Worm (Caenorhabditis elegans) whole organism, young adult: Measurements from ENCODE around the gene xpc-1.

Experiments used
- B0019.2 ChIP-seq: fragments of 200-800 bp; sonication (Bioruptor generic); conservative IDR thresholded peaks from 2 replicates; pipeline ENCODE4 v1.3.6; 2022; ENCODE audit warnings: missing genetic modification reagents, missing genetic modification characterization, missing compliant biosample characterization
- B0035.1 ChIP-seq: sonication (generic microtip); optimal IDR thresholded peaks from 2 replicates; lab custom pipeline; 2016; ENCODE audit warnings: missing genetic modification characterization, mild to moderate bottlenecking, missing compliant biosample characterization, missing genotype, missing genetic modification reagents
- F10E7.11 ChIP-seq: sonication (generic microtip); optimal IDR thresholded peaks from 2 replicates; lab custom pipeline; 2017; ENCODE audit warnings: mild to moderate bottlenecking, missing genetic modification characterization, moderate library complexity, missing compliant biosample characterization
- F22D6.2 ChIP-seq: sonication (generic microtip); optimal IDR thresholded peaks from 2 replicates; lab custom pipeline; 2016; ENCODE audit warnings: mild to moderate bottlenecking, missing genetic modification characterization, missing compliant biosample characterization
- F23B12.7 ChIP-seq: sonication (generic microtip); optimal IDR thresholded peaks from 2 replicates; lab custom pipeline; 2017; ENCODE audit warnings: missing genetic modification characterization, mild to moderate bottlenecking, missing compliant biosample characterization, antibody characterized with exemption, moderate library complexity; ENCODE audit not compliant: insufficient read depth
- F37B4.10 ChIP-seq: fragments of 200-800 bp; sonication (Bioruptor generic); IDR thresholded peaks from 2 replicates; pipeline ENCODE4 v1.3.6; 2022; ENCODE audit warnings: missing genetic modification characterization, missing compliant biosample characterization
- F57A8.1 ChIP-seq: fragments of 200-800 bp; sonication (Bioruptor generic); optimal IDR thresholded peaks from 2 replicates; lab custom pipeline; 2018; ENCODE audit warnings: mild to moderate bottlenecking, missing genetic modification characterization, moderate library complexity, missing compliant biosample characterization
- K12H6.12 ChIP-seq: fragments of 200-800 bp; sonication (Bioruptor generic); optimal IDR thresholded peaks from 2 replicates; lab custom pipeline; 2018; ENCODE audit warnings: mild to moderate bottlenecking, missing genetic modification characterization, missing compliant biosample characterization
- Y53F4B.3 ChIP-seq: fragments of 200-800 bp; sonication (Bioruptor generic); IDR thresholded peaks from 2 replicates; pipeline ENCODE4 v1.3.6; 2022; ENCODE audit warnings: missing genetic modification reagents, missing genetic modification characterization, missing compliant biosample characterization
- attf-3 ChIP-seq: fragments of 200-800 bp; sonication (Bioruptor generic); conservative IDR thresholded peaks from 2 replicates; pipeline ENCODE4 v1.3.6; 2022; ENCODE audit warnings: missing genetic modification reagents, missing genetic modification characterization, missing compliant biosample characterization
- attf-5 ChIP-seq: fragments of 200-800 bp; sonication (Bioruptor generic); optimal IDR thresholded peaks from 2 replicates; lab custom pipeline; 2018; ENCODE audit warnings: mild to moderate bottlenecking, missing genetic modification characterization, missing compliant biosample characterization
- bed-2 ChIP-seq: fragments of 200-800 bp; sonication (Bioruptor generic); IDR thresholded peaks from 2 replicates; pipeline ENCODE4 v1.3.6; 2022; ENCODE audit warnings: missing genetic modification reagents, missing genetic modification characterization, missing compliant biosample characterization
- cebp-2 ChIP-seq: fragments of 200-800 bp; sonication (Bioruptor generic); IDR thresholded peaks from 2 replicates; pipeline ENCODE4 v1.3.6; 2022; ENCODE audit warnings: missing genetic modification characterization, missing compliant biosample characterization
- ceh-100 ChIP-seq: fragments of 200-800 bp; sonication (Bioruptor generic); IDR thresholded peaks from 2 replicates; pipeline ENCODE4 v1.3.6; 2022; ENCODE audit warnings: missing genetic modification reagents, missing genetic modification characterization, missing compliant biosample characterization
- ceh-40 ChIP-seq: fragments of 200-800 bp; sonication (Bioruptor generic); IDR thresholded peaks from 2 replicates; pipeline ENCODE4 v1.3.6; 2022; ENCODE audit warnings: missing genetic modification characterization, missing compliant biosample characterization
- dpff-1 ChIP-seq: sonication (generic microtip); optimal IDR thresholded peaks from 2 replicates; lab custom pipeline; 2017; ENCODE audit warnings: mild to moderate bottlenecking, missing genetic modification characterization, missing compliant biosample characterization
- efl-1 ChIP-seq: fragments of 150-350 bp; optimal IDR thresholded peaks from 2 replicates; lab custom pipeline; 2014; ENCODE audit warnings: missing biosample characterization, missing genetic modification reagents, missing genetic modification characterization
- egl-18 ChIP-seq: fragments of 200-800 bp; sonication (Bioruptor generic); IDR thresholded peaks from 2 replicates; pipeline ENCODE4 v1.3.6; 2022; ENCODE audit warnings: missing genetic modification reagents, missing genetic modification characterization, missing compliant biosample characterization
- egl-44 ChIP-seq: fragments of 200-800 bp; sonication (Bioruptor generic); IDR thresholded peaks from 2 replicates; pipeline ENCODE4 v1.3.6; 2022; ENCODE audit warnings: missing genetic modification reagents, missing genetic modification characterization, missing compliant biosample characterization
- egrh-3 ChIP-seq: fragments of 200-800 bp; sonication (Bioruptor generic); IDR thresholded peaks from 2 replicates; pipeline ENCODE4 v1.3.6; 2022; ENCODE audit warnings: missing genetic modification reagents, missing genetic modification characterization, missing compliant biosample characterization
- ekl-4 ChIP-seq: fragments of 200-800 bp; sonication (Bioruptor generic); IDR thresholded peaks from 2 replicates; pipeline ENCODE4 v1.3.6; 2022; ENCODE audit warnings: missing genetic modification reagents, missing genetic modification characterization, missing compliant biosample characterization
- fkh-3 ChIP-seq: sonication (generic microtip); optimal IDR thresholded peaks from 2 replicates; lab custom pipeline; 2016; ENCODE audit warnings: mild to moderate bottlenecking, missing genetic modification characterization, missing compliant biosample characterization
- him-1 ChIP-seq: sonication (generic microtip); optimal IDR thresholded peaks from 2 replicates; lab custom pipeline; 2016; ENCODE audit warnings: missing genotype, missing genetic modification reagents, missing genetic modification characterization, missing compliant biosample characterization
- lin-26 ChIP-seq: fragments of 200-800 bp; sonication (Bioruptor generic); IDR thresholded peaks from 2 replicates; pipeline ENCODE4 v1.3.6; 2022; ENCODE audit warnings: missing genetic modification reagents, missing genetic modification characterization, missing compliant biosample characterization
- lin-40 ChIP-seq: sonication (generic microtip); optimal IDR thresholded peaks from 2 replicates; lab custom pipeline; 2016; ENCODE audit warnings: missing genetic modification characterization, mild to moderate bottlenecking, missing compliant biosample characterization, missing genotype, missing genetic modification reagents
- lsl-1 ChIP-seq: fragments of 200-800 bp; sonication (Bioruptor generic); optimal IDR thresholded peaks from 2 replicates; lab custom pipeline; 2018; ENCODE audit warnings: mild to moderate bottlenecking, missing genetic modification characterization, moderate library complexity, missing compliant biosample characterization
- madf-8 ChIP-seq: fragments of 200-800 bp; sonication (Bioruptor generic); conservative IDR thresholded peaks from 2 replicates; pipeline ENCODE4 v1.3.6; 2022; ENCODE audit warnings: missing genetic modification reagents, missing genetic modification characterization, missing compliant biosample characterization
- mcd-1 ChIP-seq: fragments of 200-800 bp; sonication (Bioruptor generic); IDR thresholded peaks from 2 replicates; pipeline ENCODE4 v1.3.6; 2022; ENCODE audit warnings: missing genetic modification reagents, missing genetic modification characterization, missing compliant biosample characterization
- mel-28 ChIP-seq: sonication (generic microtip); optimal IDR thresholded peaks from 2 replicates; lab custom pipeline; 2016; ENCODE audit warnings: borderline replicate concordance, mild to moderate bottlenecking, missing genetic modification characterization, missing compliant biosample characterization
- mes-4 ChIP-seq: sonication (generic microtip); optimal IDR thresholded peaks from 2 replicates; lab custom pipeline; 2016; ENCODE audit warnings: missing genotype, missing genetic modification characterization, missing compliant biosample characterization
- nhr-179 ChIP-seq: sonication (generic microtip); optimal IDR thresholded peaks from 2 replicates; lab custom pipeline; 2016; ENCODE audit warnings: mild to moderate bottlenecking, missing genetic modification characterization, missing compliant biosample characterization
- nhr-80 ChIP-seq: sonication (generic microtip); optimal IDR thresholded peaks from 2 replicates; lab custom pipeline; 2016; ENCODE audit warnings: missing genetic modification characterization, missing compliant biosample characterization
- pbrm-1 ChIP-seq: fragments of 200-800 bp; sonication (Bioruptor generic); IDR thresholded peaks from 2 replicates; pipeline ENCODE4 v1.3.6; 2022; ENCODE audit warnings: missing genetic modification reagents, missing genetic modification characterization, missing compliant biosample characterization
- rcor-1 ChIP-seq: fragments of 200-800 bp; sonication (Bioruptor generic); IDR thresholded peaks from 2 replicates; pipeline ENCODE4 v1.3.6; 2022; ENCODE audit warnings: missing genetic modification reagents, missing genetic modification characterization, missing compliant biosample characterization
- rec-8 ChIP-seq, 2 experiments: sonication (generic microtip); optimal IDR thresholded peaks; 2 replicates each; lab custom pipeline; 2016; ENCODE audit warnings: mild to moderate bottlenecking in 2 of 2, missing genetic modification characterization in 2 of 2, missing genetic modification reagents in 2 of 2, missing genotype in 2 of 2, missing biosample characterization in 1 of 2, missing compliant biosample characterization in 1 of 2, moderate library complexity in 1 of 2
- rpc-1 ChIP-seq, 2 experiments: fragments of 150-350 bp in 1 of 2; sonication (generic microtip) in 1 of 2; optimal IDR thresholded peaks; 2 replicates each; lab custom pipeline; 2014 to 2018; ENCODE audit warnings: missing biosample characterization in 1 of 2, missing genetic modification characterization in 1 of 2, missing genetic modification reagents in 1 of 2, missing genotype in 1 of 2
- sdz-38 ChIP-seq: sonication (generic microtip); optimal IDR thresholded peaks from 2 replicates; lab custom pipeline; 2016; ENCODE audit warnings: missing genotype, missing genetic modification characterization, missing compliant biosample characterization
- snpc-3.4 ChIP-seq: sonication (generic microtip); optimal IDR thresholded peaks from 2 replicates; lab custom pipeline; 2017; ENCODE audit warnings: missing genetic modification characterization, mild to moderate bottlenecking, missing compliant biosample characterization, antibody characterized with exemption, moderate library complexity, missing genotype, missing genetic modification reagents
- tbx-9 ChIP-seq: sonication (generic microtip); optimal IDR thresholded peaks from 2 replicates; lab custom pipeline; 2016; ENCODE audit warnings: borderline replicate concordance, missing genetic modification characterization, inconsistent platforms, missing compliant biosample characterization
- xnd-1 ChIP-seq: sonication (generic microtip); optimal IDR thresholded peaks from 2 replicates; lab custom pipeline; 2016; ENCODE audit warnings: missing genotype, missing genetic modification reagents, missing genetic modification characterization, missing compliant biosample characterization
- zfh-2 ChIP-seq: fragments of 200-800 bp; sonication (Bioruptor generic); conservative IDR thresholded peaks from 2 replicates; pipeline ENCODE4 v1.3.6; 2022; ENCODE audit warnings: missing genetic modification reagents, missing genetic modification characterization, missing compliant biosample characterization
- ztf-26 ChIP-seq: sonication (generic microtip); optimal IDR thresholded peaks from 2 replicates; lab custom pipeline; 2017; ENCODE audit warnings: missing genetic modification characterization, missing compliant biosample characterization
- ztf-28 ChIP-seq: fragments of 200-800 bp; sonication (Bioruptor generic); IDR thresholded peaks from 2 replicates; pipeline ENCODE4 v1.3.6; 2022; ENCODE audit warnings: missing genetic modification reagents, missing genetic modification characterization, missing compliant biosample characterization
- ztf-6 ChIP-seq: fragments of 200-800 bp; sonication (Bioruptor generic); IDR thresholded peaks from 2 replicates; pipeline ENCODE4 v1.3.6; 2022; ENCODE audit warnings: missing genetic modification reagents, missing genetic modification characterization, missing compliant biosample characterization

xpc-1 gene

ce11 chrIV:1980961-1981446 lies 11.9 kb upstream of the xpc-1 start, which contains the start of gene Y76B12C.6 (continued):
- no peak for TF ChIP-seq F37B4.10
- no peak for TF ChIP-seq ekl-4 (GFP tag; lab: Robert Waterston, UW)
- TF ChIP-seq fkh-3 = no peak
- no peak for TF ChIP-seq lin-40
- TF ChIP-seq lsl-1 (GFP tag; lab: Kevin White, UChicago) = peak; percentile 20
- no peak for TF ChIP-seq tbx-9 (tag; lab: Kevin White, UChicago)
- TF ChIP-seq egl-44 (GFP tag; lab: Robert Waterston, UW) = no peak
- no peak for TF ChIP-seq mes-4 (tag; lab: Kevin White, UChicago)
- no peak for TF ChIP-seq F57A8.1
- no peak for TF ChIP-seq Y53F4B.3 (GFP tag; lab: Robert Waterston, UW)
- TF ChIP-seq efl-1 (GFP tag; lab: Kevin White, UChicago) = peak; percentile 55
- TF ChIP-seq B0019.2 = no peak
- no peak for TF ChIP-seq egl-18 (GFP tag; lab: Robert Waterston, UW)
- no peak for TF ChIP-seq mel-28 (tag; lab: Kevin White, UChicago)
- no peak for TF ChIP-seq ztf-26 (tag; lab: Kevin White, UChicago)
- TF ChIP-seq rpc-1 (optimal IDR thresholded peaks at IDR 0.05; lab: Kevin White, UChicago) = no peak
- TF ChIP-seq rpc-1 (tag; optimal IDR thresholded peaks at IDR 0.05; lab: Kevin White, UChicago) = no peak
- no peak for TF ChIP-seq ceh-40 (GFP tag; lab: Robert Waterston, UW)
- TF ChIP-seq him-1 (tag; lab: Kevin White, UChicago) = no peak
- TF ChIP-seq cebp-2 (GFP tag; lab: Robert Waterston, UW) = no peak
- no peak for TF ChIP-seq madf-8 (GFP tag; lab: Robert Waterston, UW)
- no peak for TF ChIP-seq pbrm-1 (GFP tag; lab: Robert Waterston, UW)
- TF ChIP-seq xnd-1 (tag; lab: Kevin White, UChicago) = no peak
- 0 out of 2 replicates have a peak, but pooled peaks have one; percentile 32 for TF ChIP-seq attf-3
- no peak for TF ChIP-seq F23B12.7 (tag; lab: Kevin White, UChicago)

- 0 out of 2 replicates have a peak, but pooled peaks have one; percentile 22 for TF ChIP-seq ztf-6 (GFP tag; lab: Robert Waterston, UW)
- TF ChIP-seq egrh-3 (GFP tag; lab: Robert Waterston, UW) = peak; percentile 84; the same call in 1 of the 2 replicates
- no peak for TF ChIP-seq nhr-80
- no peak for TF ChIP-seq snpc-3.4 (tag; lab: Kevin White, UChicago)
- TF ChIP-seq zfh-2 (GFP tag; lab: Robert Waterston, UW) = peak; percentile 85
- TF ChIP-seq, all 124 proteins: peak for 3
These were observed 2.0 kb upstream of the xpc-1 start for ce11 chrIV:1990843-1991339.

ce11 chrIV:1997762-1998161 lies 4.9 kb downstream of the xpc-1 start:
- TF ChIP-seq lin-40 = no peak
- TF ChIP-seq mcd-1 (GFP tag; lab: Robert Waterston, UW) = peak; percentile 71
- TF ChIP-seq egl-44 (GFP tag; lab: Robert Waterston, UW) = no peak
- no peak for TF ChIP-seq tbx-9 (tag; lab: Kevin White, UChicago)
- no peak for TF ChIP-seq ztf-6 (GFP tag; lab: Robert Waterston, UW)
- no peak for TF ChIP-seq F57A8.1

- TF ChIP-seq rec-8 (tag; optimal IDR thresholded peaks at IDR 0.05; lab: Kevin White, UChicago) (no peak), mcd-1 (GFP tag; lab: Robert Waterston, UW) (no peak), sdz-38 (tag; lab: Kevin White, UChicago) (no peak), bed-2 (no peak), B0035.1 (tag; lab: Kevin White, UChicago) (no peak), nhr-179 (tag; lab: Kevin White, UChicago) (no peak), F22D6.2 (tag; lab: Kevin White, UChicago) (no peak), lin-26 (no peak), attf-5 (GFP tag; lab: Kevin White, UChicago) (no peak), ceh-100 (GFP tag; lab: Robert Waterston, UW) (no peak), ztf-28 (GFP tag; lab: Robert Waterston, UW) (no peak), F10E7.11 (tag; lab: Kevin White, UChicago) (no peak), rcor-1 (GFP tag; lab: Robert Waterston, UW) (no peak), lin-40 (no peak), dpff-1 (no peak), K12H6.12 (tag; lab: Kevin White, UChicago) (no peak)
These were observed 9.4 kb downstream of the xpc-1 start for ce11 chrIV:2002290-2002689.
